Worm (Caenorhabditis elegans) whole organism, L2 larva: ENCODE measurements around the gene gcc-2.

Experiments
- C34F6.9 ChIP-seq: fragments of 150-350 bp; optimal IDR thresholded peaks from 2 replicates; lab custom pipeline; 2014; ENCODE audit warnings: missing biosample characterization, missing genetic modification characterization
- F13H6.1 ChIP-seq: sonication (generic microtip); optimal IDR thresholded peaks from 2 replicates; lab custom pipeline; 2016; ENCODE audit warnings: missing genetic modification characterization, missing compliant biosample characterization
- R02D3.7 ChIP-seq: fragments of 150-350 bp; optimal IDR thresholded peaks from 2 replicates; lab custom pipeline; 2014; ENCODE audit warnings: missing biosample characterization, missing genetic modification characterization
- Y55F3AM.14 ChIP-seq: fragments of 200-800 bp; sonication (Bioruptor generic); optimal IDR thresholded peaks from 2 replicates; lab custom pipeline; 2018; ENCODE audit warnings: mild to moderate bottlenecking, missing genetic modification characterization, missing compliant biosample characterization
- ZK546.5 ChIP-seq: sonication (generic microtip); optimal IDR thresholded peaks from 2 replicates; lab custom pipeline; 2017; ENCODE audit warnings: missing biosample characterization, missing genetic modification characterization
- alr-1 ChIP-seq: fragments of 150-350 bp; optimal IDR thresholded peaks from 2 replicates; lab custom pipeline; 2014; ENCODE audit warnings: missing biosample characterization, missing genetic modification characterization
- aly-2 ChIP-seq: fragments of 150-350 bp; optimal IDR thresholded peaks from 2 replicates; lab custom pipeline; 2014; ENCODE audit warnings: missing biosample characterization, missing genetic modification characterization
- blmp-1 ChIP-seq: sonication (generic microtip); optimal IDR thresholded peaks from 2 replicates; lab custom pipeline; 2017; ENCODE audit warnings: missing genetic modification characterization, mild to moderate bottlenecking, missing compliant biosample characterization, antibody characterized with exemption, moderate library complexity; ENCODE audit not compliant: insufficient read depth
- ceh-16 ChIP-seq: fragments of 150-350 bp; optimal IDR thresholded peaks from 2 replicates; lab custom pipeline; 2014; ENCODE audit warnings: missing biosample characterization, missing genetic modification characterization
- ceh-82 ChIP-seq: fragments of 150-350 bp; optimal IDR thresholded peaks from 2 replicates; lab custom pipeline; 2014; ENCODE audit warnings: missing biosample characterization, missing genetic modification characterization
- crh-2 ChIP-seq: sonication (generic microtip); optimal IDR thresholded peaks from 2 replicates; lab custom pipeline; 2017; ENCODE audit warnings: missing biosample characterization, missing genetic modification characterization
- dmd-4 ChIP-seq: sonication (generic microtip); optimal IDR thresholded peaks from 2 replicates; lab custom pipeline; 2017; ENCODE audit warnings: missing biosample characterization, missing genetic modification characterization
- elt-3 ChIP-seq: sonication (generic microtip); optimal IDR thresholded peaks from 2 replicates; lab custom pipeline; 2017; ENCODE audit warnings: missing biosample characterization, missing genetic modification characterization
- fos-1 ChIP-seq: fragments of 150-350 bp; optimal IDR thresholded peaks from 2 replicates; lab custom pipeline; 2014; ENCODE audit warnings: missing biosample characterization, missing genetic modification characterization
- gmeb-1 ChIP-seq: fragments of 150-350 bp; optimal IDR thresholded peaks from 2 replicates; lab custom pipeline; 2014; ENCODE audit warnings: missing biosample characterization, missing genetic modification characterization
- lin-13 ChIP-seq: fragments of 150-350 bp; optimal IDR thresholded peaks from 2 replicates; lab custom pipeline; 2014; ENCODE audit warnings: missing biosample characterization, missing genetic modification reagents, missing genetic modification characterization
- lin-39 ChIP-seq: fragments of 150-350 bp; optimal IDR thresholded peaks from 2 replicates; lab custom pipeline; 2014; ENCODE audit warnings: missing biosample characterization, missing genetic modification reagents, missing genetic modification characterization
- lsy-2 ChIP-seq, 2 experiments: fragments of 150-350 bp in 1 of 2; sonication (generic microtip) in 1 of 2; optimal IDR thresholded peaks; 2 replicates each; lab custom pipeline; 2014 to 2017; ENCODE audit warnings: missing biosample characterization in 2 of 2, missing genetic modification characterization in 2 of 2
- mab-5 ChIP-seq: fragments of 150-350 bp; optimal IDR thresholded peaks from 2 replicates; lab custom pipeline; 2014; ENCODE audit warnings: missing biosample characterization, missing genetic modification characterization
- mbf-1 ChIP-seq: sonication (generic microtip); optimal IDR thresholded peaks from 2 replicates; lab custom pipeline; 2017; ENCODE audit warnings: missing biosample characterization, missing genetic modification characterization
- nhr-10 ChIP-seq: sonication (generic microtip); optimal IDR thresholded peaks from 2 replicates; lab custom pipeline; 2017; ENCODE audit warnings: missing biosample characterization, missing genetic modification characterization
- nhr-11 ChIP-seq: fragments of 150-350 bp; optimal IDR thresholded peaks from 2 replicates; lab custom pipeline; 2014; ENCODE audit warnings: missing biosample characterization, missing genetic modification characterization
- nhr-129 ChIP-seq: fragments of 150-350 bp; optimal IDR thresholded peaks from 2 replicates; lab custom pipeline; 2014; ENCODE audit warnings: missing biosample characterization, missing genetic modification characterization
- nhr-21 ChIP-seq: fragments of 150-350 bp; optimal IDR thresholded peaks from 2 replicates; lab custom pipeline; 2014; ENCODE audit warnings: missing biosample characterization, missing genetic modification characterization
- nhr-23 ChIP-seq: fragments of 150-350 bp; optimal IDR thresholded peaks from 2 replicates; lab custom pipeline; 2014; ENCODE audit warnings: missing biosample characterization, missing genetic modification reagents, missing genetic modification characterization
- nhr-237 ChIP-seq: fragments of 150-350 bp; optimal IDR thresholded peaks from 2 replicates; lab custom pipeline; 2014; ENCODE audit warnings: missing biosample characterization, missing genetic modification characterization
- nhr-25 ChIP-seq: fragments of 150-350 bp; sonication (generic microtip); optimal IDR thresholded peaks from 3 replicates; lab custom pipeline; 2014; ENCODE audit warnings: missing biosample characterization, missing genetic modification characterization
- nhr-6 ChIP-seq: fragments of 150-350 bp; optimal IDR thresholded peaks from 2 replicates; lab custom pipeline; 2014; ENCODE audit warnings: missing biosample characterization, missing genetic modification characterization
- peb-1 ChIP-seq: fragments of 150-350 bp; optimal IDR thresholded peaks from 2 replicates; lab custom pipeline; 2014; ENCODE audit warnings: missing biosample characterization, missing genetic modification characterization
- sem-4 ChIP-seq: fragments of 150-350 bp; optimal IDR thresholded peaks from 2 replicates; lab custom pipeline; 2014; ENCODE audit warnings: missing biosample characterization, missing genetic modification reagents, missing genetic modification characterization
- sma-3 ChIP-seq: sonication (generic microtip); optimal IDR thresholded peaks from 2 replicates; lab custom pipeline; 2016; ENCODE audit warnings: missing genetic modification reagents, missing genetic modification characterization, missing compliant biosample characterization
- unc-39 ChIP-seq: fragments of 150-350 bp; optimal IDR thresholded peaks from 2 replicates; lab custom pipeline; 2014; ENCODE audit warnings: missing biosample characterization, missing genetic modification characterization
- unc-55 ChIP-seq: fragments of 150-350 bp; sonication (generic microtip); optimal IDR thresholded peaks from 3 replicates; lab custom pipeline; 2014; ENCODE audit warnings: missing biosample characterization, missing genetic modification reagents, missing genetic modification characterization
- zag-1 ChIP-seq: fragments of 150-350 bp; optimal IDR thresholded peaks from 2 replicates; lab custom pipeline; 2014; ENCODE audit warnings: missing biosample characterization, missing genetic modification characterization
- ztf-11 ChIP-seq: sonication (generic microtip); optimal IDR thresholded peaks from 2 replicates; lab custom pipeline; 2017; ENCODE audit warnings: missing biosample characterization, missing genetic modification characterization
- ztf-4 ChIP-seq: fragments of 150-350 bp; optimal IDR thresholded peaks from 2 replicates; lab custom pipeline; 2014; ENCODE audit warnings: missing biosample characterization, missing genetic modification characterization

Gene gcc-2

DNA sequence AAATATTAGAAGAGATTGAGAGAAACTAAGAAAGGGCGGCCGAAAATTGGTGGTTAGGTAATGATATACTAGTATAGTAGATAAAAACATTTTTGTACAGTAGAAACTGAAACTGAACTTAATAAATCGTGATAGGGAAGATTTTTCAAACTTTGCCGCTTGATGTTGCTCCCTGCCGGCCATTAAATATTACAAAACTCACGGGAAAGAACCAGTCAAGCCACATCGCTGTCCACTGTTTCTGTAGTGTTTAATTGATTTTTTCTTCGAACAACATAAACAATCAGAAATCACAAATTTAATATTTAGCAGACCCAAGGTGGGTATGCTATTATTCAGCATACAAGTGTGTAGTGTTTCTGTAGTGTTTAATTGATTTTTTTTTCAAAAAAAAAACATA lies 10.9 kb downstream of the gcc-2 start, which contains the start of gene T05G5.5:
T05G5.5 (minus strand) TSS at position 359 of the 400 bp plus-strand sequence.
- TF ChIP-seq ZK546.5 (tag; lab: Kevin White, UChicago), result no peak
- no peak for TF ChIP-seq sem-4 (tag; lab: Kevin White, UChicago)
- TF ChIP-seq dmd-4 (tag; lab: Kevin White, UChicago), result no peak
- TF ChIP-seq ceh-16 (tag; lab: Kevin White, UChicago), result no peak
- TF ChIP-seq nhr-21 (tag; lab: Kevin White, UChicago), result no peak
- TF ChIP-seq mbf-1 (tag; lab: Kevin White, UChicago), result no peak
- no peak for TF ChIP-seq sma-3 (GFP tag; lab: Kevin White, UChicago)
- no peak for TF ChIP-seq fos-1 (tag; lab: Kevin White, UChicago)
- no peak for TF ChIP-seq ztf-4
- no peak for TF ChIP-seq nhr-129 (tag; lab: Kevin White, UChicago)
- no peak for TF ChIP-seq zag-1 (tag; lab: Kevin White, UChicago)
- no peak for TF ChIP-seq Y55F3AM.14
- TF ChIP-seq nhr-10 (tag; lab: Kevin White, UChicago), result no peak

ce11 chrIII:9748694-9749093 lies 13.2 kb downstream of the gcc-2 start, which contains the start of gene T05G5.4:
TSS of gene T05G5.4 (plus strand) at chrIII:9748934.
- no peak for TF ChIP-seq nhr-237 (tag; lab: Kevin White, UChicago)
- no peak for TF ChIP-seq lin-13
- TF ChIP-seq lsy-2 (tag; optimal IDR thresholded peaks at IDR 0.05; lab: Kevin White, UChicago), result no peak
- no peak for TF ChIP-seq lin-39
- no peak for TF ChIP-seq zag-1 (tag; lab: Kevin White, UChicago)
- no peak for TF ChIP-seq aly-2
- TF ChIP-seq nhr-25 (tag; lab: Kevin White, UChicago), result no peak
- no peak for TF ChIP-seq nhr-23 (tag; lab: Kevin White, UChicago)
- no peak for TF ChIP-seq nhr-21 (tag; lab: Kevin White, UChicago)
- no peak for TF ChIP-seq F13H6.1 (tag; lab: Kevin White, UChicago)
- TF ChIP-seq alr-1 (tag; lab: Kevin White, UChicago), result no peak
- no peak for TF ChIP-seq blmp-1 (tag; lab: Kevin White, UChicago)
- TF ChIP-seq nhr-6 (tag; lab: Kevin White, UChicago), result no peak
- no peak for TF ChIP-seq peb-1 (tag; lab: Kevin White, UChicago)
- no peak for TF ChIP-seq crh-2 (tag; lab: Kevin White, UChicago)
- no peak for TF ChIP-seq ZK546.5 (tag; lab: Kevin White, UChicago)
- no peak for TF ChIP-seq nhr-10 (tag; lab: Kevin White, UChicago)

DNA sequence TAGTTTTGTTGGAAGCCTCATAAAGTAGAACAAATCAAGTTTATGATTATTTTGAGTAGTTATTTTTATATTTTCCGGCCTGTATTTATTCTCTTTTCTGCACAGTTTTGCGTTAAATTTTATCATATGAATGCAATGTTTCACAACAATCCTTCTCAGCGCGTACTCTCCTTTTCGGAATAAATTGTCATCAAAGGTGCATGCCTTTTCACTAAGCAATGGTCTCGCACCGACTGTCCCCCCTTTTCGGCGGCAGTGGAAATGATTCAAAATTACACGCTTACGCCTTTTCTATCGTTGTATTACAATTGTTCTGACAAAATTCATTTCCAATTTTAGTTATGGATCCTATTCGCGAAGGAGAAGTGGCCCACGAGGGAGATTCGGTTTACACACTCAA lies 14.8 kb downstream of the gcc-2 start, which contains the start of the genes iff-1 and cdk-1:
iff-1 (minus strand) TSS at position 61 of the 400 bp plus-strand sequence.
cdk-1 (plus strand) TSS at position 340 of the 400 bp plus-strand sequence.
- no peak for TF ChIP-seq nhr-237 (tag; lab: Kevin White, UChicago)
- peak; percentile 77 for TF ChIP-seq unc-55
- TF ChIP-seq lin-39, result no peak
- TF ChIP-seq alr-1 (tag; lab: Kevin White, UChicago), result no peak
- TF ChIP-seq nhr-129 (tag; lab: Kevin White, UChicago), result peak; percentile 78
- no peak for TF ChIP-seq dmd-4 (tag; lab: Kevin White, UChicago)
- TF ChIP-seq R02D3.7 (tag; lab: Kevin White, UChicago), result no peak
- no peak for TF ChIP-seq blmp-1 (tag; lab: Kevin White, UChicago)
- peak in 1 of 2 experiments; percentile 66 for TF ChIP-seq lsy-2 (tag; optimal IDR thresholded peaks at IDR 0.05; lab: Kevin White, UChicago)
- TF ChIP-seq sem-4 (tag; lab: Kevin White, UChicago), result no peak
- no peak for TF ChIP-seq nhr-6 (tag; lab: Kevin White, UChicago)
- no peak for TF ChIP-seq elt-3 (tag; lab: Kevin White, UChicago)
- peak; percentile 32 for TF ChIP-seq C34F6.9 (tag; lab: Kevin White, UChicago)
- TF ChIP-seq fos-1 (tag; lab: Kevin White, UChicago), result peak; percentile 25
- no peak for TF ChIP-seq nhr-11
- TF ChIP-seq gmeb-1 (tag; lab: Kevin White, UChicago), result peak; percentile 83
- TF ChIP-seq ztf-4, result no peak
- no peak for TF ChIP-seq ceh-82 (tag; lab: Kevin White, UChicago)
- no peak for TF ChIP-seq nhr-23 (tag; lab: Kevin White, UChicago)
- no peak for TF ChIP-seq unc-39 (tag; lab: Kevin White, UChicago)
- peak; percentile 0 for TF ChIP-seq lin-13
- no peak for TF ChIP-seq nhr-21 (tag; lab: Kevin White, UChicago)
- TF ChIP-seq mab-5 (tag; lab: Kevin White, UChicago), result no peak
- TF ChIP-seq nhr-10 (tag; lab: Kevin White, UChicago), result no peak
- no peak for TF ChIP-seq ztf-11 (tag; lab: Kevin White, UChicago)
